Fruit fly (Drosophila melanogaster): Measurements from ENCODE around the gene bab1.

DNA sequence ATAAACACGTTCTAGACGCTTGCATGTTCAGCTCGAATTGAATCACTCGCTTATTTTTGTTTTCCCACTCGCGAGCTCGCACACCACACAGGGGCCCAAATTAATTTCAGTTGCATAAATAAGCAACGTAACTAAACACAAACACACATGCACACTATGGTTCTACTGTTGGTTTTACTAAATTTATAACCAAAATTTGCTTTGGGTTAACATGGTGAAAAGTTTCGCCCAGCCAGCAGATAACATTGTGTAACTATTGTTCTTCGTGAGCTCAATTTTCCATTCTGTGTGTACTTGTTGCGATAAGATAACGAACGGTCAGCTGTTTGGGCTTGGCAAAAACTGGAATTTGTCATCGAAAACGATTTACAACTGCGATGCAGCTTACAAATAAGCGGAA is 100.9 kb downstream of the bab1 start:
- TF ChIP-seq CTCF (optimal IDR thresholded peaks at IDR 0.05) (no peak), CG8478 (optimal IDR thresholded peaks at IDR 0.05) (no peak)

Measured in S2 (cell line).